Worm (Caenorhabditis elegans) whole organism, L4/young adult: ENCODE measurements around the gene K10D6.4.

Experiments
- W03F9.2 ChIP-seq: fragments of 150-350 bp; optimal IDR thresholded peaks from 2 replicates; lab custom pipeline; 2014; ENCODE audit warnings: missing biosample characterization, missing genetic modification characterization
- dao-5 ChIP-seq: sonication (generic microtip); optimal IDR thresholded peaks from 2 replicates; lab custom pipeline; 2016; ENCODE audit warnings: missing genotype, missing genetic modification characterization, moderate library complexity, missing compliant biosample characterization
- him-1 ChIP-seq: sonication (generic microtip); optimal IDR thresholded peaks from 2 replicates; lab custom pipeline; 2016; ENCODE audit warnings: missing genotype, missing genetic modification reagents, missing genetic modification characterization, missing compliant biosample characterization

The K10D6.4 gene

ce11 chrV:11220415-11220814 is 18.7 kb downstream of the K10D6.4 start:
- no peak for TF ChIP-seq him-1 (tag; lab: Kevin White, UChicago)
- no peak for TF ChIP-seq dao-5
- TF ChIP-seq W03F9.2, result no peak

ce11 chrV:11220936-11221335 is 19.2 kb downstream of the K10D6.4 start, which contains the start of gene T19B10.2:
Gene T19B10.2, plus strand, starts transcription at chrV:11221302.
- TF ChIP-seq W03F9.2, result no peak
- no peak for TF ChIP-seq dao-5
- no peak for TF ChIP-seq him-1 (tag; lab: Kevin White, UChicago)

ce11 chrV:11223698-11224097 is 22.0 kb downstream of the K10D6.4 start:
- no peak for TF ChIP-seq W03F9.2
- TF ChIP-seq him-1 (tag; lab: Kevin White, UChicago), result no peak

- TF ChIP-seq W03F9.2, result no peak
- no peak for TF ChIP-seq dao-5
- TF ChIP-seq him-1 (tag; lab: Kevin White, UChicago), result no peak
Observed at ce11 chrV:11225981-11226380, 24.3 kb downstream of the K10D6.4 start, which contains the start of gene bgal-1. Gene bgal-1, minus strand, starts transcription at chrV:11226018.

ce11 chrV:11228653-11229173 is 27.0 kb downstream of the K10D6.4 start, which contains the start of gene pqn-70:
Gene pqn-70, minus strand, starts transcription at chrV:11228703.
- no peak for TF ChIP-seq dao-5
- peak; percentile 72 for TF ChIP-seq W03F9.2
- peak; percentile 66 for TF ChIP-seq him-1 (tag; lab: Kevin White, UChicago)

- TF ChIP-seq him-1 (tag; lab: Kevin White, UChicago), result no peak
- TF ChIP-seq dao-5, result no peak
- TF ChIP-seq W03F9.2, result no peak
Observed at ce11 chrV:11231177-11231576, 29.5 kb downstream of the K10D6.4 start.

- TF ChIP-seq dao-5 (no peak), him-1 (tag; lab: Kevin White, UChicago) (no peak), W03F9.2 (no peak)
Observed at ce11 chrV:11234350-11234749, 32.6 kb downstream of the K10D6.4 start, which contains the start of gene T19B10.5. Gene T19B10.5, plus strand, starts transcription at chrV:11234650.

ce11 chrV:11235876-11236275 is 34.2 kb downstream of the K10D6.4 start:
- TF ChIP-seq dao-5, result no peak
- TF ChIP-seq W03F9.2, result no peak

ce11 chrV:11239187-11239725 is 37.5 kb downstream of the K10D6.4 start, which contains the start of the genes dvc-1 and ima-1:
Gene dvc-1, minus strand, starts transcription at chrV:11239331.
Gene ima-1, plus strand, starts transcription at chrV:11239675.
- TF ChIP-seq him-1 (tag; lab: Kevin White, UChicago), result no peak
- TF ChIP-seq W03F9.2, result no peak
- TF ChIP-seq dao-5, result no peak

ce11 chrV:11241580-11241979 is 39.9 kb downstream of the K10D6.4 start, which contains the start of gene pgap-1:
Gene pgap-1, plus strand, starts transcription at chrV:11241880.
- TF ChIP-seq dao-5, result no peak
- TF ChIP-seq him-1 (tag; lab: Kevin White, UChicago), result no peak
- no peak for TF ChIP-seq W03F9.2

ce11 chrV:11244539-11244938 is 42.8 kb downstream of the K10D6.4 start, which contains the start of gene mxl-1:
Gene mxl-1, plus strand, starts transcription at chrV:11244839.
- TF ChIP-seq W03F9.2 (no peak), him-1 (tag; lab: Kevin White, UChicago) (no peak), dao-5 (no peak)

- no peak for TF ChIP-seq dao-5
- no peak for TF ChIP-seq him-1 (tag; lab: Kevin White, UChicago)
- no peak for TF ChIP-seq W03F9.2
Observed at ce11 chrV:11245029-11245428, 43.3 kb downstream of the K10D6.4 start.

- TF ChIP-seq dao-5 (no peak), W03F9.2 (no peak), him-1 (tag; lab: Kevin White, UChicago) (no peak)
Observed at ce11 chrV:11247846-11248245, 46.1 kb downstream of the K10D6.4 start, which contains the start of gene mam-4. Gene mam-4, plus strand, starts transcription at chrV:11248146.

ce11 chrV:11250735-11251134 is 49.0 kb downstream of the K10D6.4 start, which contains the start of gene T19B10.12:
Gene T19B10.12, plus strand, starts transcription at chrV:11251035.
- TF ChIP-seq dao-5, result no peak
- no peak for TF ChIP-seq W03F9.2
- no peak for TF ChIP-seq him-1 (tag; lab: Kevin White, UChicago)

- TF ChIP-seq dao-5 (no peak), W03F9.2 (no peak), him-1 (tag; lab: Kevin White, UChicago) (no peak)
Observed at ce11 chrV:11251798-11252197, 50.1 kb downstream of the K10D6.4 start.
